Worm (Caenorhabditis elegans): ENCODE results near the gene R07E5.7.

The R07E5.7 gene

ce11 chrIII:4419117-4419978, at the start of gene R07E5.7, which contains the start of gene cku-80:
TSS of gene R07E5.7 (minus strand) at chrIII:4419167.
TSS of gene cku-80 (plus strand) at chrIII:4419848.
- no peak for TF ChIP-seq madf-9 (GFP tag; conservative IDR thresholded peaks at IDR 0.05)
- TF ChIP-seq hif-1 (tag; optimal IDR thresholded peaks at IDR 0.05), result peak in 1 of 2 experiments; percentile 72
- no peak for TF ChIP-seq mxl-2 (GFP tag; conservative IDR thresholded peaks at IDR 0.05)
- TF ChIP-seq lin-13 (GFP tag; optimal IDR thresholded peaks at IDR 0.05), result peak; percentile 19
- peak; percentile 40; the same call in 1 of the 2 replicates for TF ChIP-seq dmd-6 (GFP tag; IDR thresholded peaks at IDR 0.05)
- TF ChIP-seq snpc-1.2 (GFP tag; IDR thresholded peaks at IDR 0.05), result no peak
- TF ChIP-seq lin-38 (GFP tag; IDR thresholded peaks at IDR 0.05), result peak; percentile 70
- peak in 1 of 2 experiments; percentile 80 for TF ChIP-seq lsy-2 (tag; optimal IDR thresholded peaks at IDR 0.05)
- TF ChIP-seq lin-15B (tag; optimal IDR thresholded peaks at IDR 0.05), result peak; percentile 33
- no peak for TF ChIP-seq R02D3.7 (tag; optimal IDR thresholded peaks at IDR 0.05)
- TF ChIP-seq Y75B8A.6 (GFP tag; IDR thresholded peaks at IDR 0.05), result no peak
- TF ChIP-seq ceh-28 (tag; optimal IDR thresholded peaks at IDR 0.05), result no peak
- peak in 1 of 2 experiments; percentile 15 for TF ChIP-seq mdl-1 (tag; optimal IDR thresholded peaks at IDR 0.05)
- TF ChIP-seq hlh-11 (tag; optimal IDR thresholded peaks at IDR 0.05), result peak; percentile 55
- no peak for TF ChIP-seq saeg-2 (GFP tag; IDR thresholded peaks at IDR 0.05)
- TF ChIP-seq ama-1 (optimal IDR thresholded peaks at IDR 0.05), result peak; percentile 27
- no peak for TF ChIP-seq ztf-11 (tag; optimal IDR thresholded peaks at IDR 0.05)
- TF ChIP-seq ceh-82 (tag; optimal IDR thresholded peaks at IDR 0.05), result no peak
- TF ChIP-seq nhr-42 (GFP tag; IDR thresholded peaks at IDR 0.05), result no peak
- TF ChIP-seq nhr-48 (tag; optimal IDR thresholded peaks at IDR 0.05), result peak; percentile 17
- TF ChIP-seq dve-1 (tag; optimal IDR thresholded peaks at IDR 0.05; ENCODE audit: insufficient read depth), result peak; percentile 64
- TF ChIP-seq cey-2 (tag; optimal IDR thresholded peaks at IDR 0.05; ENCODE audit: borderline replicate concordance, insufficient read depth), result no peak
- TF ChIP-seq gei-8 (GFP tag; optimal IDR thresholded peaks at IDR 0.05), result no peak
- no peak for TF ChIP-seq pqm-1 (tag; optimal IDR thresholded peaks at IDR 0.05)
- TF ChIP-seq nhr-77 (tag; optimal IDR thresholded peaks at IDR 0.05), result peak; percentile 17
- TF ChIP-seq mep-1 (tag; optimal IDR thresholded peaks at IDR 0.05), result peak; percentile 70
- TF ChIP-seq Y48G9A.11 (GFP tag; IDR thresholded peaks at IDR 0.05), result no peak
- TF ChIP-seq nhr-28 (tag; optimal IDR thresholded peaks at IDR 0.05), result peak; percentile 39
- TF ChIP-seq daf-16 (GFP tag; optimal IDR thresholded peaks at IDR 0.05), result no peak
- peak; percentile 36 for TF ChIP-seq daf-16 (tag; optimal IDR thresholded peaks at IDR 0.05)
- peak; percentile 25 for TF ChIP-seq duxl-1 (tag; optimal IDR thresholded peaks at IDR 0.05; ENCODE audit: poor library complexity)
- peak; percentile 55 for TF ChIP-seq rbr-2 (tag; optimal IDR thresholded peaks at IDR 0.05)
- no peak for TF ChIP-seq ZK546.5 (tag; optimal IDR thresholded peaks at IDR 0.05)
- peak; percentile 88 for TF ChIP-seq dpl-1 (GFP tag; optimal IDR thresholded peaks at IDR 0.05)
- peak; percentile 92 for TF ChIP-seq hlh-30 (tag; optimal IDR thresholded peaks at IDR 0.05; ENCODE audit: insufficient read depth)
- TF ChIP-seq daf-19 (GFP tag; conservative IDR thresholded peaks at IDR 0.05), result 0 out of 2 replicates have a peak, but pooled peaks have one; percentile 35
- TF ChIP-seq mes-2 (tag; optimal IDR thresholded peaks at IDR 0.05; ENCODE audit: poor library complexity, severe bottlenecking), result peak; percentile 76
- TF ChIP-seq ztf-7 (tag; optimal IDR thresholded peaks at IDR 0.05), result peak; percentile 47
- TF ChIP-seq arid-1 (GFP tag; conservative IDR thresholded peaks at IDR 0.05), result no peak
- peak; percentile 42; the same call in 1 of the 2 replicates for TF ChIP-seq hmg-1.1 (GFP tag; IDR thresholded peaks at IDR 0.05)
